Fruit fly (Drosophila melanogaster): ENCODE measurements around the gene Sox21b.
A peak's percentile ranks its signal among the peaks of the same experiment; 100 is the strongest.

Sox21b gene

dm6 chr3L:14145666-14146314 is 14.7 kb upstream of the Sox21b start (continued):
- peak; percentile 42 for TF ChIP-seq Sox100B (GFP tag; optimal IDR thresholded peaks at IDR 0.05)
- no peak for TF ChIP-seq zfh2 (GFP tag; optimal IDR thresholded peaks at IDR 0.05)
- no peak for TF ChIP-seq run (tag; optimal IDR thresholded peaks at IDR 0.05)
- no peak for TF ChIP-seq ftz-f1 (GFP tag; optimal IDR thresholded peaks at IDR 0.05)
- TF ChIP-seq Fer1 (GFP tag; optimal IDR thresholded peaks at IDR 0.05) = no peak
- no peak for TF ChIP-seq Hey (tag; optimal IDR thresholded peaks at IDR 0.05)
- TF ChIP-seq Lhr (GFP tag; optimal IDR thresholded peaks at IDR 0.05) = no peak
- TF ChIP-seq mam (GFP tag; optimal IDR thresholded peaks at IDR 0.05) = no peak
- peak; percentile 48 for TF ChIP-seq D19A (tag; optimal IDR thresholded peaks at IDR 0.05)
- peak; percentile 82 for TF ChIP-seq CG4360 (GFP tag; IDR thresholded peaks at IDR 0.05)
- TF ChIP-seq Mad (GFP tag; optimal IDR thresholded peaks at IDR 0.05) = no peak
- no peak for TF ChIP-seq twi (tag; optimal IDR thresholded peaks at IDR 0.05)
- TF ChIP-seq D (optimal IDR thresholded peaks at IDR 0.05) = no peak
- peak; percentile 19 for TF ChIP-seq D (GFP tag; optimal IDR thresholded peaks at IDR 0.05)
- TF ChIP-seq trem (tag; optimal IDR thresholded peaks at IDR 0.05) = peak; percentile 42
- peak; percentile 58 for TF ChIP-seq CG14710 (tag; optimal IDR thresholded peaks at IDR 0.05)
- TF ChIP-seq gce (GFP tag; IDR thresholded peaks at IDR 0.05) = no peak
- TF ChIP-seq CG8281 (tag; optimal IDR thresholded peaks at IDR 0.05) = no peak
- TF ChIP-seq CG12104 (GFP tag; optimal IDR thresholded peaks at IDR 0.05) = no peak
- TF ChIP-seq al (GFP tag; IDR thresholded peaks at IDR 0.05) = no peak
- TF ChIP-seq CG10979 (tag; optimal IDR thresholded peaks at IDR 0.05) = peak; percentile 68
- peak; percentile 32 for TF ChIP-seq fd96Cb (tag; optimal IDR thresholded peaks at IDR 0.05)
- TF ChIP-seq CG18599 (GFP tag; optimal IDR thresholded peaks at IDR 0.05) = no peak
- no peak for TF ChIP-seq HLH4C (GFP tag; IDR thresholded peaks at IDR 0.05; ENCODE audit: partially characterized antibody)
- no peak for TF ChIP-seq btn (GFP tag; optimal IDR thresholded peaks at IDR 0.05)
- TF ChIP-seq Awh (GFP tag; IDR thresholded peaks at IDR 0.05) = peak; percentile 58; the same call in 1 of the 2 replicates
- TF ChIP-seq nom (GFP tag; optimal IDR thresholded peaks at IDR 0.05) = peak; percentile 28
- no peak for TF ChIP-seq Camta (GFP tag; optimal IDR thresholded peaks at IDR 0.05)
- no peak for TF ChIP-seq D19B (GFP tag; optimal IDR thresholded peaks at IDR 0.05)
- no peak for TF ChIP-seq HLH3B (GFP tag; IDR thresholded peaks at IDR 0.05)
- no peak for TF ChIP-seq her (GFP tag; optimal IDR thresholded peaks at IDR 0.05)
- TF ChIP-seq NC2α (GFP tag; optimal IDR thresholded peaks at IDR 0.05) = no peak
- 0 out of 3 replicates have a peak, but pooled peaks have one; percentile 12 for TF ChIP-seq CG16813 (GFP tag; IDR thresholded peaks at IDR 0.05; ENCODE audit: partially characterized antibody)
- no peak for TF ChIP-seq CG2199 (GFP tag; IDR thresholded peaks at IDR 0.05)
- TF ChIP-seq CG10267 (tag; optimal IDR thresholded peaks at IDR 0.05) = peak; percentile 57
- no peak for TF ChIP-seq ham (GFP tag; IDR thresholded peaks at IDR 0.05)
- no peak for TF ChIP-seq Stat92E (GFP tag; optimal IDR thresholded peaks at IDR 0.05)
- TF ChIP-seq Atf3 (GFP tag; optimal IDR thresholded peaks at IDR 0.05) = no peak
- TF ChIP-seq CG15269 (tag; optimal IDR thresholded peaks at IDR 0.05) = no peak
- peak; percentile 28 for TF ChIP-seq CG17829 (tag; optimal IDR thresholded peaks at IDR 0.05)
- peak; percentile 55 for TF ChIP-seq CG18262 (tag; optimal IDR thresholded peaks at IDR 0.05)
- no peak for TF ChIP-seq ERR (GFP tag; optimal IDR thresholded peaks at IDR 0.05)
- no peak for TF ChIP-seq bigmax (GFP tag; optimal IDR thresholded peaks at IDR 0.05)
- peak; percentile 15 for TF ChIP-seq CG9727 (GFP tag; optimal IDR thresholded peaks at IDR 0.05)
- no peak for TF ChIP-seq stwl (tag; optimal IDR thresholded peaks at IDR 0.05)
- no peak for TF ChIP-seq Dp (GFP tag; optimal IDR thresholded peaks at IDR 0.05)
- TF ChIP-seq CG16779 (GFP tag; IDR thresholded peaks at IDR 0.05) = no peak
- TF ChIP-seq CG18011 (GFP tag; optimal IDR thresholded peaks at IDR 0.05) = no peak
- no peak for TF ChIP-seq CG12219 (GFP tag; optimal IDR thresholded peaks at IDR 0.05)
- TF ChIP-seq fd64A (GFP tag; optimal IDR thresholded peaks at IDR 0.05) = no peak
